Worm (Caenorhabditis elegans) whole organism, L4/young adult: ENCODE measurements around the gene F26D11.2.

ENCODE experiments used
- W03F9.2 ChIP-seq: fragments of 150-350 bp; optimal IDR thresholded peaks from 2 replicates; lab custom pipeline; 2014; ENCODE audit warnings: missing biosample characterization, missing genetic modification characterization
- dao-5 ChIP-seq: sonication (generic microtip); optimal IDR thresholded peaks from 2 replicates; lab custom pipeline; 2016; ENCODE audit warnings: missing genotype, missing genetic modification characterization, moderate library complexity, missing compliant biosample characterization
- him-1 ChIP-seq: sonication (generic microtip); optimal IDR thresholded peaks from 2 replicates; lab custom pipeline; 2016; ENCODE audit warnings: missing genotype, missing genetic modification reagents, missing genetic modification characterization, missing compliant biosample characterization

The F26D11.2 gene

DNA sequence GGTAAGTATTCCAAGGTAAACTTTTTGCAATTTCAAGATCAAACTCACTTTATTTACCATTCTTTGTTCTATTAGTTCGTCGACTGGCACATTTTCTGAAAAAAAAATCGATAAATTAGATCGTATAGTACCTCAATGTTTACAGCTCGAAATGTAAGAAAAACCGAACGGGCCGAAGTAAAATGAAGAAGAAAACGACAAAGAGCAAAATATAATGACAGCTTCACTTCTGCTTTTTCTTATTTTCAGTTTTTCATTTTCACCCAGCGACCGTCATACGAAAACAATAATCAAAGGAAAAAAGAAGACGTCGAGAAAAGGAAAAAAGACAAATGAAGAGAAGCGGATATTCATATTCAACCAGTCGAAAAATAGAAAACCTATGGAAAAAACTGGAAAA is 10.0 kb downstream of the F26D11.2 start, which contains the start of gene che-7:
Gene che-7, minus strand, starts transcription at position 101 of the 400 bp plus-strand sequence.
- no peak for TF ChIP-seq W03F9.2
- no peak for TF ChIP-seq dao-5
- no peak for TF ChIP-seq him-1

ce11 chrV:7970519-7970918 is 11.4 kb downstream of the F26D11.2 start:
- TF ChIP-seq W03F9.2 (no peak), him-1 (no peak), dao-5 (no peak)

- TF ChIP-seq dao-5, result no peak
- no peak for TF ChIP-seq W03F9.2
- TF ChIP-seq him-1, result no peak
Observed at ce11 chrV:7971376-7971775, 12.3 kb downstream of the F26D11.2 start.

- TF ChIP-seq him-1, result no peak
- no peak for TF ChIP-seq dao-5
- TF ChIP-seq W03F9.2, result no peak
Observed at ce11 chrV:7977701-7978461, 18.8 kb downstream of the F26D11.2 start, which contains the start of gene let-413. Gene let-413, minus strand, starts transcription at chrV:7977776.

DNA sequence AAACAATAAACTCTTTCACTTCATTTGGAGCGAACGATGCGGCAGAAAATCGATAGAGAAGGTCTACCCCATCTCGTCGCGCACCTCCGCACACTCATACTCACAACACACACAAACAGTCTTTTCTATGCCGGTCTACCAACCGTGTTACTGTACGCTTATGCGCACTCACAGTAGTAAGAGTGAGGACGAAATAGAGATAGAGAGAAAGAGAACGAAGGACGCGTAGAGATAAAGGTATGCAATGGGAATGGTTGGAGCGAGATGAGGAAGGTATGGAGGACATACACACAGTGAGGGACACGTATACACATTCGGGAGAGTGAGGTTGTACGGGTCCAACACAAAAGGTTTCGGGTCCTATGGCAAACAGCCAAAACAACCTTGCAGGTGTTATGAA is 19.7 kb downstream of the F26D11.2 start:
- no peak for TF ChIP-seq dao-5
- no peak for TF ChIP-seq him-1
- TF ChIP-seq W03F9.2, result no peak

DNA sequence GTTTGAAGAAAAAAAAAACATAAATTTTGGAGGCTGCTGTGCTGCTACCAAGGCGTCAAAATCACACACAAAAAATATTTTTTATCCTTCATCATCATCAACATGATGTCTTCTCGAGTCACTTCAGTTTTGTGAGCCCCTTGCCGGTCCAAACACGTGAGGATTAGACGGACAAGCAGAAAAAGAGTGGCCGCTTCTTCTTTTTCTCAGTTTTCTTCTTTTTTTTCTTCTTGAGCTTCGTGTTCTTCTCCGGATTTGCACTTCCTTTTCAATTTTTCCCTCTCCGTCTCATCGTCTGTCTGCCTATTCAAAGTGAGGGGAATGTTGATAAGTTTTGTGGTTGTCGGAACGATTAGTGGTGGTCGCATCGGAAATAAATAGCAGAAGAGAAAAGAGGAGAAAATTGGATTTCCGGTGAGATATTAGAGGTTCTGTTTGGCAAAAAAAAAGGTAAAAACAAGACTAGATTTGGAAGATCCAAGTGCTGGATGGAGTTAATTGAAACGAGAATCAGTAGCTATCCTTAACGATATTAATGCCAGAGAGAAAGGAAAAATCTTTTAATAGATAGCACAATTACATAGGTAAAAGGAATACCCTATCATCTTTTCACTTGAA is 21.4 kb downstream of the F26D11.2 start:
- TF ChIP-seq him-1 (peak; percentile 14), dao-5 (no peak)

ce11 chrV:7980993-7981595 is 22.0 kb downstream of the F26D11.2 start, which contains the start of gene F26D11.1:
Gene F26D11.1, plus strand, starts transcription at chrV:7981545.
- TF ChIP-seq him-1, result no peak

DNA sequence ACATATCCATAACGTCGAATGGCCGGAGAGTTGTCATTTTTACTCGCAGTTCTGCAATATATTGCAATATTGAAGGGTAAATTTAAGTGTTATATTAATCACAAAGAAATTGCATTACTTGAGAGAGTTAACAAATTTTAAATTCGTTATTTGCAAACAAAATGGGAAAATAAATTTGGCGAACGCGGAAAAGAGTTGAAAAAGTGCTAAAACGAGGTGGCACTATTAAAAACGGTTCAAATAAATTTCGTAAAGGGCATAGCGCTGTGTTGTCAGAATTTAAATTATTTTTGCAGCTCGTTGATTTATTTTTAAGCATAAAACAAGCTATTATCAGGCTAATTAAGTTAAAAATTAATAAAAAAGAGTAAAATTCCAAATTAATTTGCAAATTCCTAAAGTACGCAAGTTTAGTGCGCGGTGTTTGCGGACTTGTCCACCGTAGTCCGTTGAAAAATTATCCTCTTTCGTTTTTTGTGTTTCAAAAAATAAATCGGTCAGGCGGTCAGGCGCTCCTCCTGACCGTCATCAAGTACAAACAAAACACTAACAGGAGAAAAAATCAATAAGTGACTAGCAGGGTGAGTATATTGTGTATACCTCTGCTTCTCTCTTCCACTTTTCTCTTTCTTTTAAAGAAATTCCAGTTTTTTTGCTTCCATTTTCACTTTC is 24.4 kb downstream of the F26D11.2 start, which contains the start of the genes natb-1 and abhd-12:
Gene natb-1, minus strand, starts transcription at position 51 of the 672 bp plus-strand sequence.
Gene abhd-12, plus strand, starts transcription at position 499 of the 672 bp plus-strand sequence.
- TF ChIP-seq W03F9.2 (peak; percentile 75), him-1 (no peak)

DNA sequence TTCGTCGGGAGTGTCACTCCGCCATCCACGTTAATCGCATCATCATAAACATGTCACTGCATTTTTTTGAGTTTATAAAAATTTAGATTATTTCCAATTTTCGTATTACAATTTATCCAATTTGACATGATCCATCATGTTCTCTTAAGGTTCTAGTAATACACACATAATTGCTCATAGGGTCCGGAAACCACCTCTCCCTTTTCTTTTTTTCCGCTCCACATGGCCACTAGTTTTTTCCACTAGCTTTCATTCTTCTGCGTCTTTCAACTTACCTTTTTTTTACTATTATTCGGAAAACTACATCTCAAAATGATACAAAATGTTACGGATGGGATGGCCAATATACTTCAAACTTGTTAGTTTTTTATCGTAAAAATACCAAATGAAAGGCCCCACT is 26.8 kb downstream of the F26D11.2 start, which contains the start of gene Y97E10AL.1:
Gene Y97E10AL.1, plus strand, starts transcription at position 301 of the 400 bp plus-strand sequence.
- TF ChIP-seq dao-5, result no peak
- no peak for TF ChIP-seq him-1
- no peak for TF ChIP-seq W03F9.2

DNA sequence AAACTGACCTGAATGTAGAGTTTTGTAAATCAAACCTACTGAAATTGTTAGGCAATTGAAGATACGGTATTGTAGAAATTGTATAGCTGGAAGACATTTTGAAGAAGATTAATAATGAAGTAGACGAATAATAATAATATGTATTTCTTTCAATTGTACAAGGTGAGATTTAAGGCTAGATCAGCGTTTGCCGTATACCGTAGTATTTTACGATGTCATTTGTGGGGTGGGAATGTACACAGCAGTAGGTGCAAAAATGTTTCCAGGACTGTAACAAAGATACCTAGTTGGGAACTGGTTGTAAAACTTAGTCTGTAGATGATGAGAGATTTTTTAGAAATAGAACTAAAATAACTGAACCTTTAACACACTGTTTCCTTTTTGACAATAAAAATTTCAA is 35.5 kb downstream of the F26D11.2 start, which contains the start of gene ceh-76:
Gene ceh-76, minus strand, starts transcription at position 101 of the 400 bp plus-strand sequence.
- TF ChIP-seq him-1 (no peak), dao-5 (no peak), W03F9.2 (no peak)

- TF ChIP-seq W03F9.2 (no peak), dao-5 (no peak), him-1 (no peak)
Observed at ce11 chrV:7995165-7995564, 36.1 kb downstream of the F26D11.2 start.

DNA sequence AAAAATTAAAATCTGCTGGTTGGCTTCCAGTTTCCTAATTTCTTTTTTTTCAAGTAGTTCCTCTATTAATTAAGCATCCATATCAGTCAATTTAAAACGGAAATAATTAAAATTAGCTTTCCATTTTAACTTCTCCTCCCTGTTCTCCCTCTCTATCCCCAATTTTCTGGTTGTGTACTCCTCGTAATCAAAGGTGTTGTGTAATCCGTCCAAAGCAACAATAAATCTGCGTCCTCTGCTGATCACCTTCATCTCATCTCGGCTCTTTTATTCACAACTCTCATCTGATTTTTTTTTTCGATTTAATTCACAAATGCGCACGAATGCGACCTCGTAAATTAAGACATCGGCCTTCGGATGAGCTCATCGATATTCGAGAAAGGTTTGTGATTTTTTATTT is 36.8 kb downstream of the F26D11.2 start, which contains the start of gene Y97E10AR.2:
Gene Y97E10AR.2, plus strand, starts transcription at position 301 of the 400 bp plus-strand sequence.
- TF ChIP-seq W03F9.2 (no peak), him-1 (no peak), dao-5 (no peak)

- no peak for TF ChIP-seq dao-5
- peak; percentile 90 for TF ChIP-seq him-1
- TF ChIP-seq W03F9.2, result peak; percentile 74
Observed at ce11 chrV:8000929-8001513, 42.0 kb downstream of the F26D11.2 start, which contains the start of gene Y97E10AR.1. Gene Y97E10AR.1, plus strand, starts transcription at chrV:8001463.

DNA sequence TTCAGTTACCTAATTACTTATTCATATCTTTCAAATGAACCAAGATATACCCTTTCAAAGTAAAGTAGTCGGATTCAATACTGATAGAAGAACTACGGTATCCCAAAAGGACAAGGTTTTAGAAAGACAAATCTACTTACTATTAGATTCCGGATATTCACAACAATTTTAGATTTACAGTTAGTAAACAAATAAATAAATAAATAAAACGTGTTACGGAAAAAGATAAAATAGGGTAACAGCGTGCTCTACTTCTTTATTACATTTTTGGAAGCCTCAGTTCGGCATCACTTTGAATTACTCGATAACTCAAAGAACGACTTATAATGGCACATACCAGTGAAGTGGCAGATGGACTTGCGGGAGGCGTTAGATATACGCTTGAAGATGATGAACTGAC is 45.9 kb downstream of the F26D11.2 start, which contains the start of gene Y97E10AR.8:
Gene Y97E10AR.8, plus strand, starts transcription at position 301 of the 400 bp plus-strand sequence.
- TF ChIP-seq W03F9.2, result no peak
- no peak for TF ChIP-seq dao-5
- no peak for TF ChIP-seq him-1
